Worm (Caenorhabditis elegans): ENCODE data around the gene R07E5.7.

The R07E5.7 gene

ce11 chrIII:4449357-4449756 lies 30.4 kb upstream of the R07E5.7 start (continued):
- TF ChIP-seq spr-3 (GFP tag; optimal IDR thresholded peaks at IDR 0.05) (no peak), nhr-76 (tag; optimal IDR thresholded peaks at IDR 0.05) (no peak), fkh-10 (GFP tag; optimal IDR thresholded peaks at IDR 0.05) (no peak), dmd-8 (GFP tag; IDR thresholded peaks at IDR 0.05) (0 out of 2 replicates have a peak, but pooled peaks have one; percentile 60), hlh-30 (tag; optimal IDR thresholded peaks at IDR 0.05; ENCODE audit: insufficient read depth) (peak; percentile 6), jun-1 (tag; optimal IDR thresholded peaks at IDR 0.05) (no peak), ZK337.2 (GFP tag; IDR thresholded peaks at IDR 0.05) (no peak), nhr-10 (tag; optimal IDR thresholded peaks at IDR 0.05) (no peak), nhr-42 (GFP tag; IDR thresholded peaks at IDR 0.05) (no peak), lin-1 (GFP tag; IDR thresholded peaks at IDR 0.05) (no peak), unc-62 (GFP tag; optimal IDR thresholded peaks at IDR 0.05 in 1 of 2) (peak in 1 of 2 experiments; percentile 47), unc-62 (tag; optimal IDR thresholded peaks at IDR 0.05) (no peak), tra-1 (GFP tag; IDR thresholded peaks at IDR 0.05) (no peak), duxl-1 (tag; optimal IDR thresholded peaks at IDR 0.05; ENCODE audit: poor library complexity) (no peak), dmd-6 (GFP tag; IDR thresholded peaks at IDR 0.05) (peak; percentile 32; the same call in 1 of the 2 replicates), ztf-7 (tag; optimal IDR thresholded peaks at IDR 0.05) (no peak), ceh-82 (tag; optimal IDR thresholded peaks at IDR 0.05) (no peak), Y105C5A.15 (GFP tag; IDR thresholded peaks at IDR 0.05) (no peak), zfp-2 (tag; optimal IDR thresholded peaks at IDR 0.05) (no peak), lin-38 (GFP tag; IDR thresholded peaks at IDR 0.05) (peak; percentile 63), nhr-28 (tag; optimal IDR thresholded peaks at IDR 0.05) (no peak), nhr-102 (tag; optimal IDR thresholded peaks at IDR 0.05) (peak; percentile 26), mxl-3 (GFP tag; optimal IDR thresholded peaks at IDR 0.05) (no peak), arid-1 (GFP tag; conservative IDR thresholded peaks at IDR 0.05) (peak; percentile 71), nhr-25 (tag; optimal IDR thresholded peaks at IDR 0.05; ENCODE audit: borderline replicate concordance, insufficient read depth) (no peak), ctbp-1 (GFP tag; IDR thresholded peaks at IDR 0.05) (no peak), skn-1 (tag; optimal IDR thresholded peaks at IDR 0.05) (no peak), mes-2 (tag; optimal IDR thresholded peaks at IDR 0.05; ENCODE audit: poor library complexity, severe bottlenecking) (peak; percentile 10), vab-7 (GFP tag; IDR thresholded peaks at IDR 0.05) (peak; percentile 49; the same call in 1 of the 2 replicates), saeg-2 (GFP tag; IDR thresholded peaks at IDR 0.05) (no peak), mxl-2 (GFP tag; conservative IDR thresholded peaks at IDR 0.05) (no peak), php-3 (GFP tag; IDR thresholded peaks at IDR 0.05) (0 out of 2 replicates have a peak, but pooled peaks have one; percentile 21), pha-4 (GFP tag; IDR thresholded peaks at IDR 0.05) (peak; percentile 41; the same call in 1 of the 2 replicates), pha-4 (tag; optimal IDR thresholded peaks at IDR 0.05) (no peak), lin-15B (tag; optimal IDR thresholded peaks at IDR 0.05) (no peak), zfp-3 (GFP tag; conservative IDR thresholded peaks at IDR 0.05) (no peak), dpl-1 (GFP tag; optimal IDR thresholded peaks at IDR 0.05) (no peak), F26F4.8 (GFP tag; conservative IDR thresholded peaks at IDR 0.05) (0 out of 2 replicates have a peak, but pooled peaks have one; percentile 28), Y5F2A.4 (GFP tag; optimal IDR thresholded peaks at IDR 0.05) (no peak), ZK546.5 (tag; optimal IDR thresholded peaks at IDR 0.05) (no peak), snpc-1.2 (GFP tag; IDR thresholded peaks at IDR 0.05) (0 out of 2 replicates have a peak, but pooled peaks have one; percentile 53), nhr-6 (tag; optimal IDR thresholded peaks at IDR 0.05) (no peak), R02D3.7 (tag; optimal IDR thresholded peaks at IDR 0.05) (no peak), lir-3 (tag; optimal IDR thresholded peaks at IDR 0.05) (no peak), nhr-11 (tag; optimal IDR thresholded peaks at IDR 0.05) (no peak)
